Worm (Caenorhabditis elegans): ENCODE results near the gene gtbp-1.

Gene gtbp-1

DNA sequence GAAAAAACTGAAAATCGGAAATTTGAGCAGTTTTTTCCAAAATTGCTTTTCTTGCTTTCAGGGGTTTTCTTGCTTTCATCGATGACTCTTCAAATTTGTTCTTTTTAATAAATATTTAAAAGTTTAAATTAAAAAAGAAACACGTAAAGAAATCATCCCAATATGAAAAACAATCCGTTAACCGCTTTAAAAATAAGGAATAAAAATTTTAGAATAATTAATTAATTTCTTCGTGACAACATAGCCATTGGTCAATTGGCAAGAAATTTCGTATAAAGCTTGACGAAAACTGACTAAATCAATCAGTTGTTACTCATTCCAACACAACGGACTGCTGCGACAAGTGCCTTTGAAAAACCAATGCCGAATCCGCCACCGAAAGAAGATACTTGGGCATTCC, 16.2 kb downstream of the gtbp-1 start, which contains the start of gene nsph-3.2:
Gene nsph-3.2, plus strand, starts transcription at position 301 of the 400 bp plus-strand sequence.
- TF ChIP-seq ceh-91 (GFP tag; IDR thresholded peaks at IDR 0.05) (no peak), lsl-1 (GFP tag; optimal IDR thresholded peaks at IDR 0.05) (no peak), rcor-1 (GFP tag; IDR thresholded peaks at IDR 0.05) (no peak), hrde-1 (tag; optimal IDR thresholded peaks at IDR 0.05; ENCODE audit: borderline replicate concordance) (no peak), mcd-1 (GFP tag; IDR thresholded peaks at IDR 0.05) (no peak), dpl-1 (GFP tag; optimal IDR thresholded peaks at IDR 0.05) (no peak), nfya-2 (GFP tag; IDR thresholded peaks at IDR 0.05) (no peak), ztf-22 (GFP tag; optimal IDR thresholded peaks at IDR 0.05) (no peak), mel-28 (tag; optimal IDR thresholded peaks at IDR 0.05; ENCODE audit: borderline replicate concordance) (no peak), F22D6.2 (tag; optimal IDR thresholded peaks at IDR 0.05) (no peak), mxl-1 (tag; optimal IDR thresholded peaks at IDR 0.05) (no peak), bed-2 (GFP tag; IDR thresholded peaks at IDR 0.05) (no peak), lag-1 (GFP tag; IDR thresholded peaks at IDR 0.05) (no peak), ztf-6 (GFP tag; IDR thresholded peaks at IDR 0.05) (no peak), ztf-25 (GFP tag; IDR thresholded peaks at IDR 0.05) (no peak), lin-35 (GFP tag; optimal IDR thresholded peaks at IDR 0.05) (no peak), F52B5.7 (tag; optimal IDR thresholded peaks at IDR 0.05) (no peak), repo-1 (tag; optimal IDR thresholded peaks at IDR 0.05) (no peak)

DNA sequence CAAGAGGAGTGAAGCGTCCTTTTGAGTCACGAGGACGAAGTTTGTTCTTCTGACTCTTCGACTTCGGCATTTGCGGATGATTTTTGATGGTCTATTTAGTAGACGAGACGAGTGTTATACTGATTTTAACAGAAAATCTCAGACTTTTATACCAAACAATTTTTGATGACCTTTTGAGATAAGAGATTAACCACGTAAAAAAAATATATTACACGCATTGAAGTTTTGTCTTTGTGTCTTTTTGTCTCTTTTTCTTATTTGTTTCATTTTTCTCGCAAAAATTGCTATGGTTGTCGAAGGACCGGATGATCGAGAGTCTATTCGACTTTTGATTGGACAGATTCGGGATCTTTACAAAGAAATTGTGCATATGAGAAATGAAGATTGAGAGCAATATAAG, 17.3 kb downstream of the gtbp-1 start, which contains the start of gene spch-1:
Gene spch-1, minus strand, starts transcription at position 101 of the 400 bp plus-strand sequence.
- TF ChIP-seq cebp-2 (GFP tag; IDR thresholded peaks at IDR 0.05): no peak
- no peak for TF ChIP-seq ceh-40 (GFP tag; IDR thresholded peaks at IDR 0.05)
- no peak for TF ChIP-seq attf-3 (GFP tag; conservative IDR thresholded peaks at IDR 0.05)
- TF ChIP-seq F39B2.1 (GFP tag; IDR thresholded peaks at IDR 0.05): no peak
- no peak for TF ChIP-seq lin-35 (GFP tag; optimal IDR thresholded peaks at IDR 0.05)
- no peak for TF ChIP-seq nfya-2 (GFP tag; IDR thresholded peaks at IDR 0.05)
- no peak for TF ChIP-seq nhr-120 (GFP tag; IDR thresholded peaks at IDR 0.05)
- TF ChIP-seq pbrm-1 (GFP tag; IDR thresholded peaks at IDR 0.05): no peak
- TF ChIP-seq C17E4.6 (GFP tag; IDR thresholded peaks at IDR 0.05): no peak
- TF ChIP-seq mxl-1 (tag; optimal IDR thresholded peaks at IDR 0.05): no peak
- TF ChIP-seq B0261.1 (tag; optimal IDR thresholded peaks at IDR 0.05): no peak
- no peak for TF ChIP-seq madf-10 (tag; optimal IDR thresholded peaks at IDR 0.05)
- TF ChIP-seq somi-1 (GFP tag; optimal IDR thresholded peaks at IDR 0.05): no peak
- no peak for TF ChIP-seq let-526 (GFP tag; IDR thresholded peaks at IDR 0.05)
- no peak for TF ChIP-seq dox-1 (GFP tag; IDR thresholded peaks at IDR 0.05)
- no peak for TF ChIP-seq snpc-3.4 (tag; optimal IDR thresholded peaks at IDR 0.05)
- TF ChIP-seq mcd-1 (GFP tag; IDR thresholded peaks at IDR 0.05): no peak

DNA sequence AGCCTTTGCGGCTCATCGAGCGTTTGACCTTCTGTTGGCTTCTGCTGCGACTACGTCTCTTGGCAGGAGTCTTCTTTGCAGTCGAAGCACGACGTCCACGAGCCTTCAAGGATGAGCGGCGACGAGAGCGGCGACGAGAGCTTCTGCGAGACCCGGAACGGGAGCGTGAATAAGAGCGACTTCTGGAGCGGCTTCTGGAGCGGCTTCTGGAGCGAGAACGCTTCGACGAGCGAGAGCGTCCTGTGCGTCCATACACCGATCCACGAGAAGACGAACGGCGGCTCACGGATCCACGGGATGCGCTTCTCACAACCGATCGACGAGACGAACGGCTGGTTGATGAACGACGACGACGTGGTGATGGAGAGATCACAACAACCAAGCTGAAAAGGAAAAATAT, 17.9 kb downstream of the gtbp-1 start:
- peak; percentile 82; the same call in 1 of the 2 replicates for TF ChIP-seq egrh-3 (GFP tag; IDR thresholded peaks at IDR 0.05)
- TF ChIP-seq zfh-2 (GFP tag; conservative IDR thresholded peaks at IDR 0.05): peak; percentile 87
- TF ChIP-seq B0035.1 (tag; optimal IDR thresholded peaks at IDR 0.05): no peak
- TF ChIP-seq tbp1 (GFP tag; optimal IDR thresholded peaks at IDR 0.05): no peak

DNA sequence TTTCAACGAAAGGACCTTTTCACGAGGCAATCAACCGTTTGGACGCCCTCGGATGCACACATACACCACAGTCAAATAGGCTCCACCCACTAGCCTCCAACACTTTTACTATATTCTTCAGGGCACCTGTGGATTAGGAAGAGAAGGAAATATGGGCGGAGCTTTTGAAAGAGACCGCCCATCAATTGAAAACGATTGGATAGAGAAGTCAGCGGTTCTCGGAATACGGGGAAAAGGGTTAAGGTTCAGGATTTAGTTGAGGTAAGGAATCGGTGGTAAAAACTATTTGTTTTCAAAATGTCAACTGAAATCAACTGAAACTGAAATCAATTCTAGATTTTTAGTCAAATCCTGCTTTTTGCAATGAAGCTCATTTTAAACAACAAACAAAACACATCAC, 18.3 kb downstream of the gtbp-1 start, which contains the start of gene egl-38:
Gene egl-38, minus strand, starts transcription at position 101 of the 400 bp plus-strand sequence.
- TF ChIP-seq nhr-120 (GFP tag; IDR thresholded peaks at IDR 0.05) (no peak), bed-1 (GFP tag; IDR thresholded peaks at IDR 0.05) (no peak), let-607 (tag; optimal IDR thresholded peaks at IDR 0.05) (no peak), lsy-27 (tag; optimal IDR thresholded peaks at IDR 0.05; ENCODE audit: borderline replicate concordance, insufficient read depth) (no peak), pha-4 (tag; optimal IDR thresholded peaks at IDR 0.05) (no peak), ceh-91 (GFP tag; IDR thresholded peaks at IDR 0.05) (no peak), F52B5.7 (tag; optimal IDR thresholded peaks at IDR 0.05) (no peak), lin-54 (GFP tag; optimal IDR thresholded peaks at IDR 0.05) (no peak), attf-5 (GFP tag; optimal IDR thresholded peaks at IDR 0.05) (no peak), dox-1 (GFP tag; IDR thresholded peaks at IDR 0.05) (no peak), ceh-58 (GFP tag; IDR thresholded peaks at IDR 0.05) (no peak), akir-1 (GFP tag; optimal IDR thresholded peaks at IDR 0.05) (no peak), madf-3 (GFP tag; IDR thresholded peaks at IDR 0.05) (no peak), atf-7 (tag; optimal IDR thresholded peaks at IDR 0.05) (no peak)

All from whole organism, young adult.